Worm (Caenorhabditis elegans) whole organism, young adult: Measurements from ENCODE around the gene C13A2.1.

Experiments
- efl-1 ChIP-seq: fragments of 150-350 bp; optimal IDR thresholded peaks from 2 replicates; lab custom pipeline; 2014; ENCODE audit warnings: missing biosample characterization, missing genetic modification reagents, missing genetic modification characterization
- hlh-12 ChIP-seq: sonication (generic microtip); optimal IDR thresholded peaks from 2 replicates; lab custom pipeline; 2016; ENCODE audit warnings: missing genetic modification characterization, missing compliant biosample characterization
- hsf-1 ChIP-seq: fragments of 200-800 bp; sonication (Bioruptor generic); IDR thresholded peaks from 2 replicates; pipeline ENCODE4 v1.3.6; 2022; ENCODE audit warnings: missing genetic modification reagents, missing genetic modification characterization, missing compliant biosample characterization
- lir-1 ChIP-seq: fragments of 200-800 bp; sonication (Bioruptor generic); conservative IDR thresholded peaks from 2 replicates; pipeline ENCODE4 v1.3.6; 2022; ENCODE audit warnings: missing genetic modification reagents, missing genetic modification characterization, missing compliant biosample characterization
- lsl-1 ChIP-seq: fragments of 200-800 bp; sonication (Bioruptor generic); optimal IDR thresholded peaks from 2 replicates; lab custom pipeline; 2018; ENCODE audit warnings: mild to moderate bottlenecking, missing genetic modification characterization, moderate library complexity, missing compliant biosample characterization
- snpc-4 ChIP-seq, 5 experiments: fragments of 150-350 bp in 1 of 5; sonication (generic microtip) in 4 of 5; optimal IDR thresholded peaks; 2 replicates each; lab custom pipeline; 2014 to 2018; ENCODE audit warnings: missing genetic modification characterization in 5 of 5, missing biosample characterization in 3 of 5, antibody characterized with exemption in 2 of 5, mild to moderate bottlenecking in 2 of 5, missing compliant biosample characterization in 2 of 5, missing genotype in 2 of 5, moderate library complexity in 2 of 5, missing genetic modification reagents in 1 of 5
- unc-62 ChIP-seq: fragments of 150-350 bp; optimal IDR thresholded peaks from 2 replicates; lab custom pipeline; 2014; ENCODE audit warnings: missing biosample characterization, missing genetic modification reagents, missing genetic modification characterization
- ztf-22 ChIP-seq: fragments of 200-800 bp; sonication (Bioruptor generic); optimal IDR thresholded peaks from 2 replicates; lab custom pipeline; 2018; ENCODE audit warnings: mild to moderate bottlenecking, missing genetic modification characterization, moderate library complexity, missing compliant biosample characterization

DNA sequence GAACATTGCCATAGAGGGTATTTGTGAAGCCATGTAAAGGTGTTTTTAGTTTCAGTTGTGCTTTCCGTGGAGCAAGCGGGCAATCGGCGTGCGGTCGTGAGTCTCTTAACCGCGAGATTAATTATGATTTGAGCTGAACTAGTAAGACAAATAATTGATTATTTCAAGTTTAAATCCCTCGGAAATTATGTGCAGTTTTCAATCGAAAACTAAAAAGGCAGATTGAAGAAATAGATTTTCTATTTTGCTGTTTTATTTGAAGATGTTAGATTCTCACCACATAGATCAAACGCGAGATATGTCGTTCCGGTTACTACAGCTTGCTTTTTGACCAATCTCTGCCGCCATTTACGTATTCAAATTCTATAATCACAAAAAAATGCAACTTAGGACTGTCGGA is 6.8 kb upstream of the C13A2.1 start, which contains the start of gene C13A2.3:
- no peak for TF ChIP-seq hlh-12 (tag; lab: Kevin White, UChicago)
- no peak for TF ChIP-seq unc-62
- TF ChIP-seq efl-1 (GFP tag; lab: Kevin White, UChicago): no peak
- no peak for TF ChIP-seq snpc-4 (GFP tag; optimal IDR thresholded peaks at IDR 0.05; lab: Kevin White, UChicago)
- no peak for TF ChIP-seq snpc-4 (tag; optimal IDR thresholded peaks at IDR 0.05; lab: Kevin White, UChicago)
- TF ChIP-seq lir-1 (GFP tag; lab: Robert Waterston, UW): no peak
- TF ChIP-seq ztf-22 (GFP tag; lab: Kevin White, UChicago): no peak
- TF ChIP-seq lsl-1: no peak
- TF ChIP-seq hsf-1 (GFP tag; lab: Robert Waterston, UW): no peak
